Worm (Caenorhabditis elegans) whole organism, L1 larva: ENCODE results near the gene F35F10.13.

Experiments used
- C04F5.9 ChIP-seq: sonication (generic microtip); optimal IDR thresholded peaks from 2 replicates; lab custom pipeline; 2016; ENCODE audit warnings: missing genetic modification characterization, missing compliant biosample characterization
- C16A3.4 ChIP-seq: fragments of 150-350 bp; optimal IDR thresholded peaks from 2 replicates; lab custom pipeline; 2014; ENCODE audit warnings: missing biosample characterization, missing genetic modification characterization
- Y116A8C.19 ChIP-seq: sonication (generic microtip); optimal IDR thresholded peaks from 2 replicates; lab custom pipeline; 2016; ENCODE audit warnings: missing compliant biosample characterization, missing genetic modification characterization, borderline replicate concordance
- aly-2 ChIP-seq: fragments of 150-350 bp; optimal IDR thresholded peaks from 2 replicates; lab custom pipeline; 2014; ENCODE audit warnings: missing biosample characterization, missing genetic modification characterization
- ama-1 ChIP-seq: fragments of 150-350 bp; optimal IDR thresholded peaks from 2 replicates; lab custom pipeline; 2014
- blmp-1 ChIP-seq: fragments of 150-350 bp; optimal IDR thresholded peaks from 2 replicates; lab custom pipeline; 2014; ENCODE audit warnings: missing biosample characterization, missing genetic modification characterization
- ceh-82 ChIP-seq, 3 experiments: fragments of 150-350 bp in 1 of 3; sonication (generic microtip) in 2 of 3; optimal IDR thresholded peaks; 2 replicates each; lab custom pipeline; 2014 to 2017; ENCODE audit warnings: missing biosample characterization in 3 of 3, missing genetic modification characterization in 3 of 3
- dpl-1 ChIP-seq, 3 experiments: fragments of 150-350 bp in 2 of 3; sonication (generic microtip) in 1 of 3; optimal IDR thresholded peaks; 2 replicates each; lab custom pipeline; 2014 to 2017; ENCODE audit warnings: missing biosample characterization in 3 of 3, missing genetic modification characterization in 3 of 3, missing genetic modification reagents in 3 of 3
- efl-1 ChIP-seq, 4 experiments: fragments of 150-350 bp; optimal IDR thresholded peaks in 3 of 4; peaks in 1 of 4; 1 replicate in 1 of 4; 2 replicates in 3 of 4; lab custom pipeline; 2014; ENCODE audit warnings: missing biosample characterization in 2 of 4, missing genetic modification characterization in 2 of 4, missing genetic modification reagents in 2 of 4
- egl-13 ChIP-seq: sonication (generic microtip); optimal IDR thresholded peaks from 2 replicates; lab custom pipeline; 2016; ENCODE audit warnings: missing genotype, missing genetic modification reagents, missing genetic modification characterization, missing compliant biosample characterization
- fos-1 ChIP-seq: fragments of 150-350 bp; optimal IDR thresholded peaks from 2 replicates; lab custom pipeline; 2014; ENCODE audit warnings: missing biosample characterization, missing genetic modification characterization
- grh-1 ChIP-seq: fragments of 200-800 bp; sonication (Bioruptor generic); IDR thresholded peaks from 2 replicates; pipeline ENCODE4 v1.3.6; 2022; ENCODE audit warnings: missing genetic modification reagents, missing genetic modification characterization, missing compliant biosample characterization
- hlh-4 ChIP-seq: sonication (generic microtip); optimal IDR thresholded peaks from 2 replicates; lab custom pipeline; 2016; ENCODE audit warnings: mild to moderate bottlenecking, missing genetic modification characterization, missing compliant biosample characterization
- jun-1 ChIP-seq: fragments of 150-350 bp; optimal IDR thresholded peaks from 2 replicates; lab custom pipeline; 2014; ENCODE audit warnings: missing biosample characterization, missing genetic modification reagents, missing genetic modification characterization
- lir-3 ChIP-seq: sonication (generic microtip); optimal IDR thresholded peaks from 2 replicates; lab custom pipeline; 2016; ENCODE audit warnings: mild to moderate bottlenecking, missing genetic modification characterization, moderate library complexity, missing compliant biosample characterization; ENCODE audit not compliant: poor library complexity
- mab-9 ChIP-seq: fragments of 200-800 bp; sonication (Bioruptor generic); IDR thresholded peaks from 2 replicates; pipeline ENCODE4 v1.3.6; 2022; ENCODE audit warnings: missing genetic modification reagents, missing genetic modification characterization, missing compliant biosample characterization
- mdl-1 ChIP-seq, 2 experiments: fragments of 150-350 bp; optimal IDR thresholded peaks; 2 replicates each; lab custom pipeline; 2014 to 2017; ENCODE audit warnings: missing biosample characterization in 2 of 2, missing genetic modification characterization in 2 of 2, inconsistent platforms in 1 of 2
- nhr-20 ChIP-seq: sonication (generic microtip); optimal IDR thresholded peaks from 2 replicates; lab custom pipeline; 2016; ENCODE audit warnings: mild to moderate bottlenecking, missing genetic modification characterization, missing compliant biosample characterization
- nhr-237 ChIP-seq: fragments of 150-350 bp; optimal IDR thresholded peaks from 2 replicates; lab custom pipeline; 2014; ENCODE audit warnings: missing biosample characterization, missing genetic modification characterization
- nhr-28 ChIP-seq: fragments of 150-350 bp; optimal IDR thresholded peaks from 2 replicates; lab custom pipeline; 2014; ENCODE audit warnings: missing biosample characterization, missing genetic modification characterization
- nhr-47 ChIP-seq: sonication (generic microtip); optimal IDR thresholded peaks from 2 replicates; lab custom pipeline; 2016; ENCODE audit warnings: mild to moderate bottlenecking, missing genetic modification characterization, moderate library complexity, missing compliant biosample characterization
- nhr-76 ChIP-seq: sonication (generic microtip); optimal IDR thresholded peaks from 2 replicates; lab custom pipeline; 2017; ENCODE audit warnings: missing biosample characterization, missing genetic modification characterization
- nhr-84 ChIP-seq: sonication (generic microtip); optimal IDR thresholded peaks from 2 replicates; lab custom pipeline; 2017; ENCODE audit warnings: missing biosample characterization, missing genetic modification characterization
- nhr-90 ChIP-seq: sonication (generic microtip); optimal IDR thresholded peaks from 2 replicates; lab custom pipeline; 2016; ENCODE audit warnings: mild to moderate bottlenecking, missing genetic modification characterization, missing compliant biosample characterization; ENCODE audit not compliant: poor library complexity
- pax-3 ChIP-seq: fragments of 200-800 bp; sonication (Bioruptor generic); optimal IDR thresholded peaks from 2 replicates; lab custom pipeline; 2018; ENCODE audit warnings: mild to moderate bottlenecking, missing genetic modification characterization, moderate library complexity, missing compliant biosample characterization
- skn-1 ChIP-seq: fragments of 150-350 bp; optimal IDR thresholded peaks from 2 replicates; lab custom pipeline; 2014; ENCODE audit warnings: missing biosample characterization, missing genetic modification characterization
- snpc-4 ChIP-seq: fragments of 150-350 bp; optimal IDR thresholded peaks from 2 replicates; lab custom pipeline; 2014; ENCODE audit warnings: missing biosample characterization, missing genetic modification characterization
- snu-23 ChIP-seq: sonication (generic microtip); optimal IDR thresholded peaks from 2 replicates; lab custom pipeline; 2016; ENCODE audit warnings: missing genetic modification characterization, missing compliant biosample characterization
- sox-4 ChIP-seq: sonication (generic microtip); optimal IDR thresholded peaks from 2 replicates; lab custom pipeline; 2016; ENCODE audit warnings: missing genetic modification characterization, missing compliant biosample characterization
- sptf-1 ChIP-seq: fragments of 150-350 bp; optimal IDR thresholded peaks from 2 replicates; lab custom pipeline; 2014; ENCODE audit warnings: missing biosample characterization, missing genetic modification characterization
- swsn-7 ChIP-seq: sonication (generic microtip); optimal IDR thresholded peaks from 2 replicates; lab custom pipeline; 2016; ENCODE audit warnings: missing genetic modification characterization, missing compliant biosample characterization
- unc-30 ChIP-seq: sonication (generic microtip); optimal IDR thresholded peaks from 2 replicates; lab custom pipeline; 2017; ENCODE audit warnings: missing biosample characterization, missing genetic modification characterization
- unc-98 ChIP-seq: fragments of 200-800 bp; sonication (Bioruptor generic); IDR thresholded peaks from 2 replicates; pipeline ENCODE4 v1.3.6; 2022; ENCODE audit warnings: missing genetic modification characterization, missing compliant biosample characterization
- vab-15 ChIP-seq: sonication (generic microtip); optimal IDR thresholded peaks from 2 replicates; lab custom pipeline; 2017; ENCODE audit warnings: missing genotype, mild to moderate bottlenecking, missing genetic modification characterization, missing compliant biosample characterization
- xbp-1 ChIP-seq: sonication (generic microtip); optimal IDR thresholded peaks from 2 replicates; lab custom pipeline; 2016; ENCODE audit warnings: missing genetic modification characterization, missing compliant biosample characterization
- zag-1 ChIP-seq: fragments of 150-350 bp; optimal IDR thresholded peaks from 2 replicates; lab custom pipeline; 2014; ENCODE audit warnings: missing biosample characterization, missing genetic modification characterization
- zip-4 ChIP-seq: fragments of 200-800 bp; sonication (Bioruptor generic); optimal IDR thresholded peaks from 2 replicates; lab custom pipeline; 2018; ENCODE audit warnings: mild to moderate bottlenecking, missing genetic modification characterization, moderate library complexity, missing compliant biosample characterization
- ztf-11 ChIP-seq, 2 experiments: sonication (generic microtip); optimal IDR thresholded peaks; 2 replicates each; lab custom pipeline; 2016 to 2017; ENCODE audit warnings: missing genetic modification characterization in 2 of 2, missing biosample characterization in 1 of 2, missing compliant biosample characterization in 1 of 2
- ztf-4 ChIP-seq: fragments of 150-350 bp; optimal IDR thresholded peaks from 2 replicates; lab custom pipeline; 2014; ENCODE audit warnings: missing biosample characterization, missing genetic modification characterization

The F35F10.13 gene

ce11 chrV:3342504-3342903, 23.6 kb upstream of the F35F10.13 start, which contains the start of gene C17B7.3:
Gene C17B7.3 (plus strand): TSS chrV:3342804.
- no peak for TF ChIP-seq efl-1 (optimal IDR thresholded peaks at IDR 0.05; lab: Kevin White, UChicago)
- peak in 1 of 2 experiments; percentile 55 for TF ChIP-seq efl-1 (GFP tag; optimal IDR thresholded peaks at IDR 0.05 in 1 of 2; lab: Kevin White, UChicago)
- no peak for TF ChIP-seq lir-3

DNA sequence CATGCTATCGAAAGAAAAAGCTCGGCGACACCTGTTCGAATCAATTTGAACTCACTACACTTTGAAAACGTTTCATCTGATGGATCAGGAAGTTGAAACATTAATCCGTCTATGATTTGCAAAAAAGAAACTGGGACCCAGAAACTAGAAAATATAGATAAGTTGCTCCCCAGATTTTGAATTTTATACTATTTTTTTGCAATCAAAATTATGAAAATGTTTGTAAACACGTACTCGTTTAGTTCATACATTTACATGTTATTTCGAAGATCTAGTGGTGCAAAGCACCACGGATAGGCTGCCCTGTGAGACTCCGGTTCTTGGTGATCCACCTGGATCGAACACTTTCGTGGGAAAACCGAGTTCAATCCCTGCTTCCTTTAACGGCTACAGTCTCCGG, 23.0 kb upstream of the F35F10.13 start, which contains the start of gene C17B7.10:
C17B7.10 (minus strand) TSS at position 101 of the 400 bp plus-strand sequence.
- TF ChIP-seq blmp-1 (tag; lab: Kevin White, UChicago) = no peak
- no peak for TF ChIP-seq nhr-76
- no peak for TF ChIP-seq snu-23 (GFP tag; lab: Kevin White, UChicago)
- no peak for TF ChIP-seq ztf-4 (tag; lab: Kevin White, UChicago)
- no peak for TF ChIP-seq nhr-20
- no peak for TF ChIP-seq pax-3 (tag; lab: Kevin White, UChicago)
- no peak for TF ChIP-seq lir-3
- no peak for TF ChIP-seq aly-2 (tag; lab: Kevin White, UChicago)

DNA sequence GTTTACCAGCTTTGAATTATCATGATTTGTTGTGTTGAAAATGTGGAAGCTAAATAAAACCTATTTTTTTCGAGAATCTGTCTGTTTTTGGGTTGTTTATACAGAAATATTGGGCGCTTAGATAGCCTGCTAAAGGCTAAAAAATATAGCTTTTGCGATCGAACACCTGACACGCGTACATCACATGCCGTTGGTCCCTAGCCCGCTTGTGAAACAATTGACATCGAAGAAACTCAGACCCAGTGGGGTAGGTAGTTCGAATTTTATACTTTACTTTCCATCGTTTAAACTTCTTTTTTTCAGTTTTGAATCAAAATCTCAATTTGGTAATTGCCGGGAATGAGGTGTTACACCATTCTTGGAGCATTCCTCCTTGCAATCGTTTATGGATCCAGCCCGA, 20.1 kb upstream of the F35F10.13 start, which contains the start of gene C17B7.4:
C17B7.4 (plus strand) TSS at position 301 of the 400 bp plus-strand sequence.
- no peak for TF ChIP-seq jun-1 (tag; lab: Kevin White, UChicago)
- TF ChIP-seq unc-98 (GFP tag; lab: Robert Waterston, UW) = no peak
- no peak for TF ChIP-seq lir-3
- TF ChIP-seq nhr-76 = no peak
- TF ChIP-seq swsn-7 (tag; lab: Kevin White, UChicago) = no peak
- TF ChIP-seq nhr-237 (tag; lab: Kevin White, UChicago) = no peak
- no peak for TF ChIP-seq C16A3.4 (tag; lab: Kevin White, UChicago)
- no peak for TF ChIP-seq vab-15
- no peak for TF ChIP-seq snu-23 (GFP tag; lab: Kevin White, UChicago)
- TF ChIP-seq pax-3 (tag; lab: Kevin White, UChicago) = no peak
- TF ChIP-seq nhr-47 = no peak
- TF ChIP-seq nhr-28 (tag; lab: Kevin White, UChicago) = no peak
- no peak for TF ChIP-seq mdl-1 (tag; optimal IDR thresholded peaks at IDR 0.05; lab: Kevin White, UChicago)
- no peak for TF ChIP-seq hlh-4
- no peak for TF ChIP-seq egl-13 (tag; lab: Kevin White, UChicago)
- TF ChIP-seq ama-1 (lab: Kevin White, UChicago) = no peak

ce11 chrV:3333334-3333733, 14.5 kb upstream of the F35F10.13 start, which contains the start of gene C17B7.5:
Gene C17B7.5 (plus strand): TSS chrV:3333634.
- TF ChIP-seq grh-1 (GFP tag; lab: Robert Waterston, UW) = no peak
- TF ChIP-seq, all 84 proteins: peak for 0

DNA sequence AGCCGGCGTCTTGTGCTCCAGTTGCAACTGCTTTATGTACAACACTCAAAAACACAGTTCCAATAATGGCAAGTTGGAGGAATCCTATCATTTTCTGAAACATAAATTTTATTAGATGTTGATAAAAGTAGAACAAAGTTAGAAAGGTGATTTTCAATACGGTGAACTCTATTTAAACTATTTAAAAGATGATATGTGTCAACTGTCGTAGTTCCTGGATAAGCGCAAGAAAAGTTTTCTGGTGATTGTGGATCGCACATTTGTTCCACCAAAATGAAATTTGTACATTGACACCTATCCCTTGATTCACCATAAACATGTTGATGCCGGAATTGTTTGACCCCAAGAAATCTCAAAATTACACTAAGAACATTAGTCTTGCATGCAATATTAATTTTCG, 13.1 kb upstream of the F35F10.13 start, which contains the start of gene C17B7.9:
C17B7.9 (minus strand) TSS at position 101 of the 400 bp plus-strand sequence.
- no peak for TF ChIP-seq nhr-20
- TF ChIP-seq jun-1 (tag; lab: Kevin White, UChicago) = no peak
- no peak for TF ChIP-seq grh-1 (GFP tag; lab: Robert Waterston, UW)
- no peak for TF ChIP-seq skn-1 (tag; lab: Kevin White, UChicago)
- TF ChIP-seq Y116A8C.19 (tag; lab: Kevin White, UChicago) = no peak
- no peak for TF ChIP-seq nhr-84 (tag; lab: Kevin White, UChicago)
- TF ChIP-seq zag-1 (tag; lab: Kevin White, UChicago) = no peak
- no peak for TF ChIP-seq mdl-1 (tag; optimal IDR thresholded peaks at IDR 0.05; lab: Kevin White, UChicago)
- no peak for TF ChIP-seq vab-15
- no peak for TF ChIP-seq mab-9 (GFP tag; lab: Robert Waterston, UW)
- no peak for TF ChIP-seq xbp-1 (tag; lab: Kevin White, UChicago)
- no peak for TF ChIP-seq snpc-4 (tag; lab: Kevin White, UChicago)

ce11 chrV:3324178-3324577, 5.3 kb upstream of the F35F10.13 start, which contains the start of gene C17B7.8:
Gene C17B7.8 (minus strand): TSS chrV:3324278.
- TF ChIP-seq ceh-82 (tag; optimal IDR thresholded peaks at IDR 0.05; lab: Kevin White, UChicago) (no peak), unc-30 (tag; lab: Kevin White, UChicago) (no peak), Y116A8C.19 (tag; lab: Kevin White, UChicago) (no peak), dpl-1 (GFP tag; optimal IDR thresholded peaks at IDR 0.05; lab: Kevin White, UChicago) (no peak), nhr-90 (tag; lab: Kevin White, UChicago) (no peak), vab-15 (no peak), nhr-20 (no peak), fos-1 (tag; lab: Kevin White, UChicago) (no peak), grh-1 (GFP tag; lab: Robert Waterston, UW) (no peak), zag-1 (tag; lab: Kevin White, UChicago) (no peak), C04F5.9 (no peak), sptf-1 (no peak), zip-4 (GFP tag; lab: Kevin White, UChicago) (no peak), ztf-11 (tag; optimal IDR thresholded peaks at IDR 0.05; lab: Kevin White, UChicago) (no peak), sox-4 (tag; lab: Kevin White, UChicago) (no peak)
